Fruit fly (Drosophila melanogaster) whole organism, embryonic: Measurements from ENCODE around the gene DNAlig4.
A peak's percentile ranks its signal among the peaks of the same experiment; 100 is the strongest.

Experiments used
- CG10147 ChIP-seq: fragments of 200-800 bp; sonication (Bioruptor generic); optimal IDR thresholded peaks from 2 replicates; lab custom pipeline; 2019; ENCODE audit warnings: missing biosample characterization, mild to moderate bottlenecking, missing genetic modification characterization, moderate library complexity
- CG10979 ChIP-seq: fragments of 200-800 bp; sonication (Bioruptor generic); optimal IDR thresholded peaks from 2 replicates; lab custom pipeline; 2018; ENCODE audit warnings: missing biosample characterization, mild to moderate bottlenecking, missing genetic modification characterization, moderate library complexity
- CG11695 ChIP-seq: fragments of 200-800 bp; sonication (Bioruptor generic); IDR thresholded peaks from 3 replicates; pipeline ENCODE4 v1.3.6; 2022; ENCODE audit warnings: missing biosample characterization, missing genetic modification characterization
- CG12104 ChIP-seq: fragments of 200-800 bp; sonication (Bioruptor generic); optimal IDR thresholded peaks from 3 replicates; lab custom pipeline; 2016; ENCODE audit warnings: missing biosample characterization, missing genetic modification characterization
- CG14014 ChIP-seq: fragments of 200-800 bp; sonication (Bioruptor generic); IDR thresholded peaks from 2 replicates; pipeline ENCODE4 v1.3.6; 2022; ENCODE audit warnings: missing biosample characterization, missing genetic modification characterization
- CG14441 ChIP-seq: fragments of 200-800 bp; sonication (Bioruptor generic); IDR thresholded peaks from 2 replicates; pipeline ENCODE4 v1.3.6; 2022; ENCODE audit warnings: missing biosample characterization, missing genetic modification characterization
- CG15011 ChIP-seq: fragments of 200-800 bp; sonication (Bioruptor generic); optimal IDR thresholded peaks from 3 replicates; lab custom pipeline; 2018; ENCODE audit warnings: missing biosample characterization, mild to moderate bottlenecking, missing genetic modification characterization
- CG15514 ChIP-seq: fragments of 200-800 bp; sonication (Bioruptor generic); optimal IDR thresholded peaks from 3 replicates; lab custom pipeline; 2017; ENCODE audit warnings: missing biosample characterization, missing genetic modification characterization, mild to moderate bottlenecking, moderate library complexity, missing genetic modification reagents
- CG15696 ChIP-seq: fragments of 200-800 bp; sonication (Bioruptor generic); optimal IDR thresholded peaks from 2 replicates; lab custom pipeline; 2019; ENCODE audit warnings: missing biosample characterization, mild to moderate bottlenecking, missing genetic modification characterization, moderate library complexity
- CG1603 ChIP-seq: fragments of 200-800 bp; sonication (Bioruptor generic); optimal IDR thresholded peaks from 2 replicates; lab custom pipeline; 2019; ENCODE audit warnings: missing biosample characterization, mild to moderate bottlenecking, missing genetic modification characterization, moderate library complexity
- CG17385 ChIP-seq: fragments of 200-800 bp; sonication (Bioruptor generic); optimal IDR thresholded peaks from 3 replicates; lab custom pipeline; 2018; ENCODE audit warnings: missing biosample characterization, mild to moderate bottlenecking, missing genetic modification characterization
- CG3281 ChIP-seq: fragments of 200-800 bp; sonication (Bioruptor generic); optimal IDR thresholded peaks from 3 replicates; lab custom pipeline; 2017; ENCODE audit warnings: missing biosample characterization, mild to moderate bottlenecking, missing genetic modification characterization
- CG6813 ChIP-seq: fragments of 200-800 bp; sonication (Bioruptor generic); optimal IDR thresholded peaks from 2 replicates; lab custom pipeline; 2017; ENCODE audit warnings: missing biosample characterization, missing genetic modification characterization, mild to moderate bottlenecking, moderate library complexity, missing genetic modification reagents
- CG7271 ChIP-seq: fragments of 200-800 bp; sonication (Bioruptor generic); optimal IDR thresholded peaks from 2 replicates; lab custom pipeline; 2018; ENCODE audit warnings: missing biosample characterization, mild to moderate bottlenecking, missing genetic modification characterization, moderate library complexity
- CG7839 ChIP-seq: fragments of 200-800 bp; sonication (Bioruptor generic); optimal IDR thresholded peaks from 3 replicates; lab custom pipeline; 2018; ENCODE audit warnings: missing biosample characterization, mild to moderate bottlenecking, missing genetic modification characterization, moderate library complexity
- CG8281 ChIP-seq: fragments of 200-800 bp; sonication (Bioruptor generic); optimal IDR thresholded peaks from 2 replicates; lab custom pipeline; 2018; ENCODE audit warnings: missing biosample characterization, mild to moderate bottlenecking, missing genetic modification characterization, moderate library complexity
- CG8924 ChIP-seq: fragments of 200-800 bp; optimal IDR thresholded peaks from 3 replicates; lab custom pipeline; 2019; ENCODE audit warnings: missing biosample characterization, mild to moderate bottlenecking, missing genetic modification characterization, moderate library complexity
- Camta ChIP-seq: fragments of 200-800 bp; sonication (Bioruptor generic); optimal IDR thresholded peaks from 2 replicates; lab custom pipeline; 2016; ENCODE audit warnings: missing biosample characterization, missing genetic modification characterization
- CrebB ChIP-seq: fragments of 200-800 bp; sonication (Bioruptor generic); optimal IDR thresholded peaks from 3 replicates; lab custom pipeline; 2018; ENCODE audit warnings: missing biosample characterization, mild to moderate bottlenecking, missing genetic modification characterization
- Dek ChIP-seq: fragments of 200-800 bp; sonication (Bioruptor generic); optimal IDR thresholded peaks from 3 replicates; lab custom pipeline; 2019; ENCODE audit warnings: missing biosample characterization, mild to moderate bottlenecking, missing genetic modification characterization, moderate library complexity
- Dip2 ChIP-seq: fragments of 200-800 bp; sonication (Bioruptor generic); IDR thresholded peaks from 2 replicates; pipeline ENCODE4 v1.3.6; 2022; ENCODE audit warnings: missing biosample characterization, missing genetic modification characterization
- Fer3 ChIP-seq: fragments of 200-800 bp; sonication (Bioruptor generic); optimal IDR thresholded peaks from 2 replicates; lab custom pipeline; 2018; ENCODE audit warnings: missing biosample characterization, mild to moderate bottlenecking, missing genetic modification characterization, moderate library complexity
- HLH3B ChIP-seq: fragments of 200-800 bp; sonication (Bioruptor generic); IDR thresholded peaks from 2 replicates; pipeline ENCODE4 v1.3.6; 2022; ENCODE audit warnings: missing biosample characterization, missing genetic modification characterization
- HLHmδ ChIP-seq: fragments of 200-800 bp; sonication (Bioruptor generic); optimal IDR thresholded peaks from 2 replicates; lab custom pipeline; 2018; ENCODE audit warnings: missing biosample characterization, mild to moderate bottlenecking, missing genetic modification characterization, moderate library complexity
- HmgD ChIP-seq: fragments of 200-800 bp; sonication (Bioruptor generic); optimal IDR thresholded peaks from 3 replicates; lab custom pipeline; 2016; ENCODE audit warnings: missing biosample characterization, missing genetic modification characterization
- Mrtf ChIP-seq: fragments of 200-800 bp; sonication (Bioruptor generic); IDR thresholded peaks from 3 replicates; pipeline ENCODE4 v1.3.6; 2022; ENCODE audit warnings: missing biosample characterization, missing genetic modification characterization
- NFAT ChIP-seq: fragments of 200-800 bp; sonication (Bioruptor generic); IDR thresholded peaks from 2 replicates; pipeline ENCODE4 v1.3.6; 2022; ENCODE audit warnings: missing biosample characterization, missing genetic modification characterization
- Ravus ChIP-seq: fragments of 200-800 bp; sonication (Bioruptor generic); IDR thresholded peaks from 2 replicates; pipeline ENCODE4 v1.3.6; 2022; ENCODE audit warnings: missing biosample characterization, missing genetic modification characterization
- Side ChIP-seq: fragments of 200-800 bp; sonication (Bioruptor generic); optimal IDR thresholded peaks from 2 replicates; lab custom pipeline; 2016; ENCODE audit warnings: missing biosample characterization, missing genetic modification characterization
- Usf ChIP-seq: fragments of 200-800 bp; sonication (Bioruptor generic); optimal IDR thresholded peaks from 2 replicates; lab custom pipeline; 2017; ENCODE audit warnings: missing genotype, missing biosample characterization, missing genetic modification characterization
- Xrp1 ChIP-seq: fragments of 200-800 bp; sonication (Bioruptor generic); IDR thresholded peaks from 2 replicates; pipeline ENCODE4 v1.3.6; 2022; ENCODE audit warnings: missing biosample characterization, missing genetic modification characterization
- ash1 ChIP-seq: fragments of 200-800 bp; sonication (Bioruptor generic); optimal IDR thresholded peaks from 2 replicates; lab custom pipeline; 2018; ENCODE audit warnings: missing biosample characterization, mild to moderate bottlenecking, missing genetic modification characterization
- caup ChIP-seq: fragments of 200-800 bp; sonication (Bioruptor generic); optimal IDR thresholded peaks from 3 replicates; lab custom pipeline; 2017; ENCODE audit warnings: missing biosample characterization, mild to moderate bottlenecking, missing genetic modification characterization, moderate library complexity; ENCODE audit not compliant: severe bottlenecking
- croc ChIP-seq: fragments of 200-800 bp; sonication (Bioruptor generic); conservative IDR thresholded peaks from 3 replicates; pipeline ENCODE4 v1.3.6; 2022; ENCODE audit warnings: missing biosample characterization, missing genetic modification characterization
- dmrt11E ChIP-seq: fragments of 200-800 bp; sonication (Bioruptor generic); optimal IDR thresholded peaks from 3 replicates; lab custom pipeline; 2018; ENCODE audit warnings: missing biosample characterization, mild to moderate bottlenecking, missing genetic modification characterization, moderate library complexity
- fd3F ChIP-seq: fragments of 200-800 bp; sonication (Bioruptor generic); optimal IDR thresholded peaks from 2 replicates; lab custom pipeline; 2018; ENCODE audit warnings: missing biosample characterization, mild to moderate bottlenecking, missing genetic modification characterization, moderate library complexity
- ind ChIP-seq: fragments of 200-800 bp; sonication (Bioruptor generic); optimal IDR thresholded peaks from 3 replicates; lab custom pipeline; 2016; ENCODE audit warnings: missing biosample characterization, missing genetic modification characterization
- lab ChIP-seq: fragments of 200-800 bp; sonication (Bioruptor generic); optimal IDR thresholded peaks from 3 replicates; lab custom pipeline; 2017; ENCODE audit warnings: missing biosample characterization, missing genetic modification characterization, mild to moderate bottlenecking, moderate library complexity, missing genetic modification reagents
- otp ChIP-seq: fragments of 200-800 bp; sonication (Bioruptor generic); IDR thresholded peaks from 3 replicates; pipeline ENCODE4, ENCODE4 v1.3.6; 2022; ENCODE audit warnings: missing biosample characterization, missing genetic modification characterization
- pb ChIP-seq: fragments of 200-800 bp; sonication (Bioruptor generic); optimal IDR thresholded peaks from 3 replicates; lab custom pipeline; 2016; ENCODE audit warnings: missing biosample characterization, missing genetic modification characterization
- pfk ChIP-seq: fragments of 200-800 bp; sonication (Bioruptor generic); optimal IDR thresholded peaks from 2 replicates; lab custom pipeline; 2018; ENCODE audit warnings: missing biosample characterization, mild to moderate bottlenecking, missing genetic modification characterization, moderate library complexity
- pzg ChIP-seq: fragments of 200-800 bp; sonication (Bioruptor generic); optimal IDR thresholded peaks from 3 replicates; lab custom pipeline; 2018; ENCODE audit warnings: missing biosample characterization, mild to moderate bottlenecking, missing genetic modification characterization, moderate library complexity
- schlank ChIP-seq: fragments of 200-800 bp; sonication (Bioruptor generic); optimal IDR thresholded peaks from 2 replicates; lab custom pipeline; 2018; ENCODE audit warnings: missing biosample characterization, mild to moderate bottlenecking, missing genetic modification characterization
- sens ChIP-seq: fragments of 200-800 bp; sonication (Bioruptor generic); peaks from one replicate; lab custom pipeline; 2016; ENCODE audit warnings: missing biosample characterization, missing genetic modification characterization
- sisA ChIP-seq: fragments of 200-800 bp; sonication (Bioruptor generic); IDR thresholded peaks from 2 replicates; pipeline ENCODE4 v1.3.6; 2022; ENCODE audit warnings: missing biosample characterization, missing genetic modification characterization
- sr ChIP-seq: fragments of 200-800 bp; sonication (Bioruptor generic); IDR thresholded peaks from 3 replicates; pipeline ENCODE4 v1.3.6; 2022; ENCODE audit warnings: missing biosample characterization, missing genetic modification characterization
- stc ChIP-seq: fragments of 200-800 bp; sonication (Bioruptor generic); IDR thresholded peaks from 2 replicates; pipeline ENCODE4 v1.3.6; 2022; ENCODE audit warnings: missing biosample characterization, missing genetic modification characterization
- sug ChIP-seq: fragments of 200-800 bp; optimal IDR thresholded peaks from 2 replicates; lab custom pipeline; 2019; ENCODE audit warnings: missing biosample characterization, mild to moderate bottlenecking, missing genetic modification characterization, moderate library complexity
- z ChIP-seq: fragments of 200-800 bp; sonication (Bioruptor generic); IDR thresholded peaks from 3 replicates; pipeline ENCODE4 v1.3.6; 2022; ENCODE audit warnings: missing biosample characterization, missing genetic modification characterization
- zf30C ChIP-seq: fragments of 200-800 bp; sonication (Bioruptor generic); optimal IDR thresholded peaks from 3 replicates; lab custom pipeline; 2018; ENCODE audit warnings: missing biosample characterization, mild to moderate bottlenecking, missing genetic modification characterization

DNAlig4 gene

dm6 chrX:13625888-13626578, 41.6 kb downstream of the DNAlig4 start (continued):
- TF ChIP-seq CG1603 (peak; percentile 35), ash1 (GFP tag; lab: Kevin White, UChicago) (peak; percentile 64), CrebB (tag; lab: Kevin White, UChicago) (peak; percentile 56), otp (GFP tag; lab: Robert Waterston, UW) (no peak), sug (peak; percentile 79), CG8924 (no peak), pzg (no peak), lab (GFP tag; lab: Kevin White, UChicago) (peak; percentile 84), Xrp1 (GFP tag; lab: Robert Waterston, UW) (peak; percentile 36), CG15514 (GFP tag; lab: Kevin White, UChicago) (peak; percentile 57), fd3F (GFP tag; lab: Kevin White, UChicago) (peak; percentile 54), z (no peak), CG6813 (GFP tag; lab: Kevin White, UChicago) (peak; percentile 66), HLH3B (GFP tag; lab: Robert Waterston, UW) (no peak), Fer3 (peak; percentile 73), CG14014 (GFP tag; lab: Robert Waterston, UW) (peak; percentile 48; the same call in 1 of the 2 replicates), CG15011 (GFP tag; lab: Kevin White, UChicago) (peak; percentile 64), sens (GFP tag; lab: Kevin White, UChicago) (peak; percentile 80), pfk (GFP tag; lab: Kevin White, UChicago) (peak; percentile 23), pb (GFP tag; lab: Kevin White, UChicago) (no peak), CG15696 (tag; lab: Kevin White, UChicago) (peak; percentile 68), CG7839 (tag; lab: Kevin White, UChicago) (peak; percentile 4), sr (GFP tag; lab: Robert Waterston, UW) (peak; percentile 89), Dip2 (GFP tag; lab: Robert Waterston, UW) (no peak), CG12104 (GFP tag; lab: Kevin White, UChicago) (no peak), HLHmδ (GFP tag; lab: Kevin White, UChicago) (no peak), CG14441 (GFP tag; lab: Robert Waterston, UW) (no peak), CG3281 (peak; percentile 64), HmgD (GFP tag; lab: Kevin White, UChicago) (no peak), CG8281 (tag; lab: Kevin White, UChicago) (peak; percentile 7), dmrt11E (peak; percentile 14), CG17385 (GFP tag; lab: Kevin White, UChicago) (no peak), Side (no peak), CG10147 (GFP tag; lab: Kevin White, UChicago) (peak; percentile 16), ind (GFP tag; lab: Kevin White, UChicago) (no peak), CG7271 (tag; lab: Kevin White, UChicago) (no peak), Dek (peak; percentile 46), stc (GFP tag; lab: Robert Waterston, UW) (no peak), Mrtf (GFP tag; lab: Robert Waterston, UW) (no peak), sisA (GFP tag; lab: Robert Waterston, UW) (no peak), zf30C (GFP tag; lab: Kevin White, UChicago) (no peak), CG11695 (GFP tag; lab: Robert Waterston, UW) (0 out of 3 replicates have a peak, but pooled peaks have one; percentile 7), Camta (GFP tag; lab: Kevin White, UChicago) (peak; percentile 11), Usf (GFP tag; lab: Kevin White, UChicago) (no peak), NFAT (GFP tag; lab: Robert Waterston, UW) (peak; percentile 56; the same call in 1 of the 2 replicates), croc (GFP tag; lab: Robert Waterston, UW) (no peak), schlank (peak; percentile 67), Ravus (no peak), CG10979 (tag; lab: Kevin White, UChicago) (no peak), caup (GFP tag; lab: Kevin White, UChicago) (peak; percentile 73)
